Worm (Caenorhabditis elegans): ENCODE measurements around the gene C01G10.6.

C01G10.6 gene

ce11 chrV:15136772-15137171 is 49.3 kb downstream of the C01G10.6 start, which contains the start of gene aipl-1 (continued):
- TF ChIP-seq unc-55 (GFP tag; optimal IDR thresholded peaks at IDR 0.05) (peak; percentile 7), dmd-4 (tag; optimal IDR thresholded peaks at IDR 0.05; ENCODE audit: borderline replicate concordance) (no peak), ceh-45 (GFP tag; IDR thresholded peaks at IDR 0.05) (no peak), K09A11.1 (tag; optimal IDR thresholded peaks at IDR 0.05; ENCODE audit: insufficient read depth) (no peak), ets-4 (tag; optimal IDR thresholded peaks at IDR 0.05) (peak; percentile 24), sdc-2 (tag; optimal IDR thresholded peaks at IDR 0.05) (no peak), sox-4 (tag; optimal IDR thresholded peaks at IDR 0.05) (no peak), hlh-30 (tag; optimal IDR thresholded peaks at IDR 0.05; ENCODE audit: insufficient read depth) (no peak), C38D4.7 (GFP tag; optimal IDR thresholded peaks at IDR 0.05) (no peak), ceh-9 (tag; optimal IDR thresholded peaks at IDR 0.05) (no peak), ttx-3 (tag; optimal IDR thresholded peaks at IDR 0.05) (no peak), hlh-6 (tag; optimal IDR thresholded peaks at IDR 0.05) (no peak), ceh-24 (tag; optimal IDR thresholded peaks at IDR 0.05) (no peak), eyg-1 (tag; optimal IDR thresholded peaks at IDR 0.05) (no peak), tbx-2 (tag; optimal IDR thresholded peaks at IDR 0.05) (peak; percentile 78), lin-11 (tag; optimal IDR thresholded peaks at IDR 0.05) (no peak), elt-4 (tag; optimal IDR thresholded peaks at IDR 0.05) (no peak), ceh-34 (tag; optimal IDR thresholded peaks at IDR 0.05) (peak; percentile 10), Y22D7AL.16 (tag; optimal IDR thresholded peaks at IDR 0.05) (no peak), F13H6.1 (tag; optimal IDR thresholded peaks at IDR 0.05) (no peak), ztf-16 (tag; optimal IDR thresholded peaks at IDR 0.05) (no peak), pqm-1 (tag; optimal IDR thresholded peaks at IDR 0.05) (peak; percentile 41), syd-9 (tag; optimal IDR thresholded peaks at IDR 0.05) (no peak), ceh-2 (tag; optimal IDR thresholded peaks at IDR 0.05) (peak; percentile 62), hlh-8 (tag; optimal IDR thresholded peaks at IDR 0.05) (no peak), ceh-14 (tag; optimal IDR thresholded peaks at IDR 0.05) (peak; percentile 63), T23F11.4 (GFP tag; optimal IDR thresholded peaks at IDR 0.05) (no peak), ceh-6 (GFP tag; optimal IDR thresholded peaks at IDR 0.05) (no peak), unc-42 (tag; optimal IDR thresholded peaks at IDR 0.05) (peak; percentile 88), nfya-1 (tag; optimal IDR thresholded peaks at IDR 0.05) (peak; percentile 35), fkh-6 (tag; optimal IDR thresholded peaks at IDR 0.05) (no peak), pag-3 (tag; optimal IDR thresholded peaks at IDR 0.05; ENCODE audit: borderline replicate concordance) (no peak)
